Fruit fly (Drosophila melanogaster) whole organism, pupa: ENCODE measurements around the gene Cln7.

Experiments
- CG10348 ChIP-seq: fragments of 200-800 bp; sonication (Bioruptor generic); IDR thresholded peaks from 2 replicates; pipeline ENCODE4 v1.3.6; 2022; ENCODE audit warnings: missing biosample characterization, missing genetic modification characterization
- CG12605 ChIP-seq: fragments of 200-800 bp; sonication (Bioruptor generic); IDR thresholded peaks from 2 replicates; pipeline ENCODE4 v1.3.6; 2022; ENCODE audit warnings: missing biosample characterization, missing genetic modification characterization
- CG13204 ChIP-seq: fragments of 200-800 bp; sonication (Bioruptor generic); optimal IDR thresholded peaks from 2 replicates; lab custom pipeline; 2018; ENCODE audit warnings: missing biosample characterization, mild to moderate bottlenecking, missing genetic modification characterization, moderate library complexity
- CG14655 ChIP-seq: fragments of 200-800 bp; sonication (Bioruptor generic); optimal IDR thresholded peaks from 3 replicates; lab custom pipeline; 2017; ENCODE audit warnings: mild to moderate bottlenecking, missing biosample characterization, missing genetic modification reagents, missing genetic modification characterization
- CG15710 ChIP-seq: fragments of 200-800 bp; sonication (Bioruptor generic); optimal IDR thresholded peaks from 2 replicates; lab custom pipeline; 2018; ENCODE audit warnings: missing biosample characterization, mild to moderate bottlenecking, missing genetic modification characterization, moderate library complexity
- CG17806 ChIP-seq: fragments of 200-800 bp; sonication (Bioruptor generic); optimal IDR thresholded peaks from 2 replicates; lab custom pipeline; 2018; ENCODE audit warnings: missing biosample characterization, mild to moderate bottlenecking, missing genetic modification characterization, moderate library complexity
- CG32121 ChIP-seq: fragments of 200-800 bp; sonication (Bioruptor generic); IDR thresholded peaks from 2 replicates; pipeline ENCODE4 v1.3.6; 2022; ENCODE audit warnings: missing biosample characterization, missing genetic modification characterization
- CG34367 ChIP-seq: fragments of 200-800 bp; sonication (Bioruptor generic); optimal IDR thresholded peaks from 2 replicates; lab custom pipeline; 2018; ENCODE audit warnings: missing biosample characterization, mild to moderate bottlenecking, missing genetic modification characterization
- CG4496 ChIP-seq: fragments of 200-800 bp; sonication (Bioruptor generic); IDR thresholded peaks from 3 replicates; pipeline ENCODE4 v1.3.6; 2022; ENCODE audit warnings: missing biosample characterization, missing genetic modification characterization
- CG8159 ChIP-seq: fragments of 200-800 bp; sonication (Bioruptor generic); optimal IDR thresholded peaks from 3 replicates; lab custom pipeline; 2018; ENCODE audit warnings: missing biosample characterization, mild to moderate bottlenecking, missing genetic modification characterization, moderate library complexity
- CG8301 ChIP-seq: fragments of 200-800 bp; sonication (Bioruptor generic); optimal IDR thresholded peaks from 2 replicates; lab custom pipeline; 2018; ENCODE audit warnings: missing biosample characterization, mild to moderate bottlenecking, missing genetic modification characterization
- CG9948 ChIP-seq: fragments of 200-800 bp; sonication (Bioruptor generic); optimal IDR thresholded peaks from 2 replicates; lab custom pipeline; 2018; ENCODE audit warnings: missing biosample characterization, mild to moderate bottlenecking, missing genetic modification characterization, moderate library complexity
- D1 ChIP-seq: fragments of 200-800 bp; sonication (Bioruptor generic); optimal IDR thresholded peaks from 2 replicates; lab custom pipeline; 2018; ENCODE audit warnings: missing biosample characterization, mild to moderate bottlenecking, missing genetic modification characterization, moderate library complexity
- EcR ChIP-seq: fragments of 200-800 bp; sonication (Bioruptor generic); optimal IDR thresholded peaks from 3 replicates; lab custom pipeline; 2019; ENCODE audit warnings: missing biosample characterization, missing genetic modification characterization, mild to moderate bottlenecking, moderate library complexity, missing genetic modification reagents
- Ets98B ChIP-seq: fragments of 200-800 bp; sonication (Bioruptor generic); IDR thresholded peaks from 2 replicates; pipeline ENCODE4 v1.3.6; 2022; ENCODE audit warnings: missing biosample characterization, missing genetic modification characterization
- Pif1A ChIP-seq: fragments of 200-800 bp; sonication (Bioruptor generic); optimal IDR thresholded peaks from 3 replicates; lab custom pipeline; 2016; ENCODE audit warnings: missing biosample characterization, missing genetic modification characterization
- Pif1B ChIP-seq: fragments of 200-800 bp; sonication (Bioruptor generic); optimal IDR thresholded peaks from 3 replicates; lab custom pipeline; 2016; ENCODE audit warnings: missing biosample characterization, missing genetic modification characterization
- Snoo ChIP-seq: fragments of 200-800 bp; sonication (Bioruptor generic); optimal IDR thresholded peaks from 3 replicates; lab custom pipeline; 2017; ENCODE audit warnings: missing biosample characterization, mild to moderate bottlenecking, missing genetic modification characterization, inconsistent platforms
- fd96Ca ChIP-seq: fragments of 200-800 bp; sonication (Bioruptor generic); IDR thresholded peaks from 3 replicates; pipeline ENCODE4 v1.3.6; 2022; ENCODE audit warnings: missing biosample characterization, missing genetic modification characterization
- gl ChIP-seq: fragments of 200-800 bp; sonication (Bioruptor generic); optimal IDR thresholded peaks from 2 replicates; lab custom pipeline; 2018; ENCODE audit warnings: missing biosample characterization, mild to moderate bottlenecking, missing genetic modification characterization
- rn ChIP-seq: fragments of 200-800 bp; sonication (Bioruptor generic); IDR thresholded peaks from 2 replicates; pipeline ENCODE4 v1.3.6; 2022; ENCODE audit warnings: missing biosample characterization, missing genetic modification characterization

Gene Cln7

DNA sequence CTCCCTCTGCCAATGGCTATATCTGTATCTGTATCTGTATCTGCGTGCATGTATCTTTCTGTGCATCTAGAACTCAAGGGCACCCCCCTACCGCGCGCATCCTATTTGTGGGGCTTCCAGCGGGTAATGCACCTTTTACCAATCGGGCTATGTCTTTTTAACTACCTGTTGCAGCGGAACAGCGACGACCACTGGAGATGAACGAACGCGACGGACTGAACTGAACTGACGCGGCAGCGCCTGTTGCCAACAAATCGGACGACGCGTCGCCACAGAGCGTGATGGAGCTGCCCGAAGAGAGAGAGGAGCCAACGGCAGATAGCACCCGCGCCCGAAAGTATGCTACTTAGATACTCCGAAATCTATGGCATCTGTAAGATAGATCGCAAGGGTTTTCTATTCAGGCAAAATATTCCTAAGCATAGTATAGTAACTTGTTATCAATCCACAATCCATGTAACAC is at the start of gene Cln7:
Cln7 (minus strand) TSS at position 219 of the 463 bp plus-strand sequence.
- TF ChIP-seq fd96Ca (GFP tag; lab: Robert Waterston, UW): peak; percentile 76
- peak; percentile 62 for TF ChIP-seq Snoo (tag; lab: Kevin White, UChicago)
- no peak for TF ChIP-seq CG14655
- peak; percentile 66 for TF ChIP-seq Pif1B
- TF ChIP-seq EcR (GFP tag; lab: Kevin White, UChicago): peak; percentile 99
- no peak for TF ChIP-seq CG34367 (tag; lab: Kevin White, UChicago)
- TF ChIP-seq rn: no peak
- peak; percentile 26 for TF ChIP-seq CG15710 (tag; lab: Kevin White, UChicago)
- TF ChIP-seq Ets98B: peak; percentile 89
- TF ChIP-seq CG8301 (tag; lab: Kevin White, UChicago): no peak
- TF ChIP-seq CG13204 (GFP tag; lab: Kevin White, UChicago): peak; percentile 82
- no peak for TF ChIP-seq CG10348 (GFP tag; lab: Robert Waterston, UW)
- no peak for TF ChIP-seq Pif1A (GFP tag; lab: Kevin White, UChicago)
- TF ChIP-seq D1 (tag; lab: Kevin White, UChicago): no peak
- TF ChIP-seq CG8159 (tag; lab: Kevin White, UChicago): peak; percentile 51
- TF ChIP-seq CG32121 (GFP tag; lab: Robert Waterston, UW): peak; percentile 80
- peak; percentile 81 for TF ChIP-seq gl (tag; lab: Kevin White, UChicago)
- peak; percentile 80 for TF ChIP-seq CG4496 (GFP tag; lab: Robert Waterston, UW)
- TF ChIP-seq CG12605 (GFP tag; lab: Robert Waterston, UW): peak; percentile 78
- TF ChIP-seq CG17806: no peak
- TF ChIP-seq CG9948 (tag; lab: Kevin White, UChicago): no peak
- TF ChIP-seq, all 21 proteins: peak for 12

DNA sequence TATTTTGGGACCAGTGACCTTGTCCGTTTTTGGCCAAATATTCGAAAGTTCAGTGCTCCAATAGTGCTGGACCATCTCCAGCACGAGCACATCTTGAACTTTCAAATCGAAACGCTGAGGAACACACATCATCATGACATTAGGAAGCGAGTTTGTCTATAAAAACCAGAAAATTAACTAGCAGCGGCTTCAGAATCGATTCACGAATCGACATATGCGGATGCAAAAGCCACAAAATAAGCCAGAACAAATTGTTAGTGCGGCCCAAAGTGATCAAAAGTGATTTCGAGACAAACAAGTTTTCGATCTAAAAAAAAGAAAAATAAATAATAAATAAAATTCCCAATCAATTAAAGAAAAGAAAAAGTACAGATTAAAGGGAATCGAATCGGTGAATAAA is 45.5 kb upstream of the Cln7 start, which contains the start of gene CG8563:
CG8563 (plus strand) TSS at position 301 of the 400 bp plus-strand sequence.
- TF ChIP-seq Pif1A (GFP tag; lab: Kevin White, UChicago) (no peak), CG8301 (tag; lab: Kevin White, UChicago) (no peak), CG13204 (GFP tag; lab: Kevin White, UChicago) (no peak), CG32121 (GFP tag; lab: Robert Waterston, UW) (no peak), D1 (tag; lab: Kevin White, UChicago) (no peak), CG12605 (GFP tag; lab: Robert Waterston, UW) (no peak), CG14655 (no peak), CG8159 (tag; lab: Kevin White, UChicago) (no peak), CG34367 (tag; lab: Kevin White, UChicago) (no peak), gl (tag; lab: Kevin White, UChicago) (no peak), Pif1B (no peak), Snoo (tag; lab: Kevin White, UChicago) (no peak), fd96Ca (GFP tag; lab: Robert Waterston, UW) (no peak), EcR (GFP tag; lab: Kevin White, UChicago) (no peak), CG15710 (tag; lab: Kevin White, UChicago) (no peak), Ets98B (no peak), CG4496 (GFP tag; lab: Robert Waterston, UW) (no peak), CG10348 (GFP tag; lab: Robert Waterston, UW) (no peak), rn (no peak)

DNA sequence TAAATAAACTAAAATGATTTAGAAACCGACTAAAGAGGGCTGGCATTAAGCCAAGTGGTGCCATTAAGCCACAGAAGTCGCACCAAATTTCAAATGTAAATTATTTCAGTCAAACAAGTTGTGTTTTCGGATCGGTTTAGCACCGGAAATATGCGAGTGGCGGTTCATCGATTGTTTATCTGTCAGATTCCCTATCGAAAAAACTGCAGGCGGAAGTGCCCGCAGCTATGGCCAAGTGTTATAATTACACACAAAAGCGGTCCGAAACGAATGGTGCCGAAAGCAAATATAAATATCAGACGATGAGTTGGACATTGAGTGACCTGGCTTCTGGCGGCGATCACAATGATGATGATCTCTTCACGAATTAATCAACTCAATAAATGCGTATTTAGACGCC is 45.0 kb upstream of the Cln7 start:
- no peak for TF ChIP-seq CG8159 (tag; lab: Kevin White, UChicago)
- TF ChIP-seq CG34367 (tag; lab: Kevin White, UChicago): no peak
- no peak for TF ChIP-seq Pif1B
- no peak for TF ChIP-seq CG8301 (tag; lab: Kevin White, UChicago)
- no peak for TF ChIP-seq CG9948 (tag; lab: Kevin White, UChicago)
- TF ChIP-seq D1 (tag; lab: Kevin White, UChicago): no peak
- TF ChIP-seq CG17806: no peak
- TF ChIP-seq CG32121 (GFP tag; lab: Robert Waterston, UW): no peak
- no peak for TF ChIP-seq gl (tag; lab: Kevin White, UChicago)
- no peak for TF ChIP-seq CG4496 (GFP tag; lab: Robert Waterston, UW)
- TF ChIP-seq CG13204 (GFP tag; lab: Kevin White, UChicago): no peak
- TF ChIP-seq rn: no peak
- no peak for TF ChIP-seq fd96Ca (GFP tag; lab: Robert Waterston, UW)
- TF ChIP-seq CG12605 (GFP tag; lab: Robert Waterston, UW): no peak
- no peak for TF ChIP-seq CG14655
- TF ChIP-seq Ets98B: no peak

DNA sequence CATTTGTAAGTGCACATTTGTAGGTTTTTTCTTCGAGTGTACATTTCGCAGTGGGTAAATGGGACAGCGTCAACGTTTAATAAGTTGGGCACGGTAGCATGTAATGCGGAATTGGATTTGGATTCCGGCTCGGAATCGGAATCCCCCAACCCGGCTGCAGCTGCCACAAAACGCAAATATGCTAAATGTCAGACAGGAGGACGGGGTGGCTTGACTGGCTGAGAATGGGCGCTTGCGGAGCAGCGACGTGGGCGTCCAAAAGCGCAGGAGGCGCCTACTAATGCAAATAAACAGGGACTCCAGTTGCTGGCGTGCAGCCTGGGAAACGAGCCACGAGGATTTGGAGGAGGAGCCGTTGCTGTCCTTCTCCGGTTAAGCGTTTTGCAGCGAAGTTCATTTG is 42.8 kb upstream of the Cln7 start, which contains the start of gene CG8564:
CG8564 (minus strand) TSS at position 101 of the 400 bp plus-strand sequence.
- TF ChIP-seq Snoo (tag; lab: Kevin White, UChicago): no peak
- no peak for TF ChIP-seq CG14655
- TF ChIP-seq Pif1B: no peak
- TF ChIP-seq, all 21 proteins: peak for 0

DNA sequence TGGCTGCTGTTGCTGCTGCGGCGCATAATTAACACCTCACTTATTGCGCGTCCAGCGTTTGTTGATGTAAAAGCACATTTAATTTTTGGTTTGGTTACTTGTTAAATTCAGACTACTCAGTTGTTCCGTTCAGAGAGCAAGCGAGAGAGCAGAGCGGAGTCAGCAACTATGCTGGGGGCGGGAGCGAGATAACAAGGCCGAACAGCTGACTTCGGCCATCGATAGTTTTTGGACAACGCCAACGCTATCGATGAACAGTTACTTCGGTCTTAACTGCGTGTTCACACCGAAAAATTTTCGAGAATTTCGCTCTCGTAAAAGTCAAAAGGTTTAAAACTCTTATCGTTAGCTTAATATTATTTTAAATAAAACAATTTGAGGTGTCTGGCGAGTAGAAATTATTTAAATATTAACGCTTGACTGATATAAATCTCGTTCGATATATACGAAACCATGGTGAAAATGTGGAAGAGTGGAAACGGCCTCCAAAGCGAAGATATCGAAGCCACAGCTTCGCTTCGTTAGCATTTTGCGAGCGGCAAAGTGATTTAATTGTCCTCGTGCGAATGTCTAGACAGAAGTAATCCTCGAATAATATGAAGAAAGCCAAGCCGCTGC is 36.5 kb upstream of the Cln7 start, which contains the start of the genes SMSr and smid:
SMSr (minus strand) TSS at position 116 of the 618 bp plus-strand sequence.
smid (plus strand) TSS at position 256 of the 618 bp plus-strand sequence.
- peak; percentile 52 for TF ChIP-seq CG9948 (tag; lab: Kevin White, UChicago)
- TF ChIP-seq Pif1A (GFP tag; lab: Kevin White, UChicago): peak; percentile 42
- TF ChIP-seq Pif1B: no peak
- no peak for TF ChIP-seq CG8301 (tag; lab: Kevin White, UChicago)
- 0 out of 3 replicates have a peak, but pooled peaks have one; percentile 39 for TF ChIP-seq CG4496 (GFP tag; lab: Robert Waterston, UW)
- TF ChIP-seq CG8159 (tag; lab: Kevin White, UChicago): peak; percentile 63
- TF ChIP-seq CG17806: peak; percentile 37
- no peak for TF ChIP-seq rn
- TF ChIP-seq CG12605 (GFP tag; lab: Robert Waterston, UW): no peak
- peak; percentile 10 for TF ChIP-seq CG34367 (tag; lab: Kevin White, UChicago)
- peak; percentile 48 for TF ChIP-seq Snoo (tag; lab: Kevin White, UChicago)
- TF ChIP-seq CG10348 (GFP tag; lab: Robert Waterston, UW): no peak
- TF ChIP-seq CG15710 (tag; lab: Kevin White, UChicago): peak; percentile 39
